Worm (Caenorhabditis elegans): ENCODE data around the gene E02H9.1.

- TF ChIP-seq F13C5.2 (tag; optimal IDR thresholded peaks at IDR 0.05) (no peak), pes-1 (GFP tag; IDR thresholded peaks at IDR 0.05) (no peak), flt-1 (GFP tag; IDR thresholded peaks at IDR 0.05) (no peak), hnd-1 (tag; optimal IDR thresholded peaks at IDR 0.05) (no peak)
These were observed 47.1 kb upstream of the E02H9.1 start for ce11 chrIII:2421226-2421625.

All from whole organism, early embryonic.